Worm (Caenorhabditis elegans) whole organism, L2 larva: ENCODE data around the gene Y59H11AR.10.

Source experiments
- ama-1 ChIP-seq: fragments of 150-350 bp; optimal IDR thresholded peaks from 2 replicates; lab custom pipeline; 2018; ENCODE audit warnings: inconsistent platforms
- nhr-12 ChIP-seq: fragments of 150-350 bp; optimal IDR thresholded peaks from 2 replicates; lab custom pipeline; 2014; ENCODE audit warnings: missing biosample characterization, missing genetic modification characterization
- nhr-25 ChIP-seq: fragments of 150-350 bp; sonication (generic microtip); optimal IDR thresholded peaks from 3 replicates; lab custom pipeline; 2014; ENCODE audit warnings: missing biosample characterization, missing genetic modification characterization

- TF ChIP-seq nhr-25 (tag; lab: Kevin White, UChicago) (no peak), ama-1 (no peak), nhr-12 (no peak)
These were observed 48.9 kb downstream of the Y59H11AR.10 start, which contains the start of gene C49C8.8 for ce11 chrIV:8651835-8652234.
